Fruit fly (Drosophila melanogaster) whole organism, pupa: ENCODE data around the gene CG1309.

ENCODE experiments used
- CG10348 ChIP-seq: fragments of 200-800 bp; sonication (Bioruptor generic); IDR thresholded peaks from 2 replicates; pipeline ENCODE4 v1.3.6; 2022; ENCODE audit warnings: missing biosample characterization, missing genetic modification characterization
- CG12605 ChIP-seq: fragments of 200-800 bp; sonication (Bioruptor generic); IDR thresholded peaks from 2 replicates; pipeline ENCODE4 v1.3.6; 2022; ENCODE audit warnings: missing biosample characterization, missing genetic modification characterization
- CG13204 ChIP-seq: fragments of 200-800 bp; sonication (Bioruptor generic); optimal IDR thresholded peaks from 2 replicates; lab custom pipeline; 2018; ENCODE audit warnings: missing biosample characterization, mild to moderate bottlenecking, missing genetic modification characterization, moderate library complexity
- CG14655 ChIP-seq: fragments of 200-800 bp; sonication (Bioruptor generic); optimal IDR thresholded peaks from 3 replicates; lab custom pipeline; 2017; ENCODE audit warnings: mild to moderate bottlenecking, missing biosample characterization, missing genetic modification reagents, missing genetic modification characterization
- CG15710 ChIP-seq: fragments of 200-800 bp; sonication (Bioruptor generic); optimal IDR thresholded peaks from 2 replicates; lab custom pipeline; 2018; ENCODE audit warnings: missing biosample characterization, mild to moderate bottlenecking, missing genetic modification characterization, moderate library complexity
- CG17806 ChIP-seq: fragments of 200-800 bp; sonication (Bioruptor generic); optimal IDR thresholded peaks from 2 replicates; lab custom pipeline; 2018; ENCODE audit warnings: missing biosample characterization, mild to moderate bottlenecking, missing genetic modification characterization, moderate library complexity
- CG32121 ChIP-seq: fragments of 200-800 bp; sonication (Bioruptor generic); IDR thresholded peaks from 2 replicates; pipeline ENCODE4 v1.3.6; 2022; ENCODE audit warnings: missing biosample characterization, missing genetic modification characterization
- CG34367 ChIP-seq: fragments of 200-800 bp; sonication (Bioruptor generic); optimal IDR thresholded peaks from 2 replicates; lab custom pipeline; 2018; ENCODE audit warnings: missing biosample characterization, mild to moderate bottlenecking, missing genetic modification characterization
- CG4496 ChIP-seq: fragments of 200-800 bp; sonication (Bioruptor generic); IDR thresholded peaks from 3 replicates; pipeline ENCODE4 v1.3.6; 2022; ENCODE audit warnings: missing biosample characterization, missing genetic modification characterization
- CG8159 ChIP-seq: fragments of 200-800 bp; sonication (Bioruptor generic); optimal IDR thresholded peaks from 3 replicates; lab custom pipeline; 2018; ENCODE audit warnings: missing biosample characterization, mild to moderate bottlenecking, missing genetic modification characterization, moderate library complexity
- CG8301 ChIP-seq: fragments of 200-800 bp; sonication (Bioruptor generic); optimal IDR thresholded peaks from 2 replicates; lab custom pipeline; 2018; ENCODE audit warnings: missing biosample characterization, mild to moderate bottlenecking, missing genetic modification characterization
- CG9948 ChIP-seq: fragments of 200-800 bp; sonication (Bioruptor generic); optimal IDR thresholded peaks from 2 replicates; lab custom pipeline; 2018; ENCODE audit warnings: missing biosample characterization, mild to moderate bottlenecking, missing genetic modification characterization, moderate library complexity
- D1 ChIP-seq: fragments of 200-800 bp; sonication (Bioruptor generic); optimal IDR thresholded peaks from 2 replicates; lab custom pipeline; 2018; ENCODE audit warnings: missing biosample characterization, mild to moderate bottlenecking, missing genetic modification characterization, moderate library complexity
- EcR ChIP-seq: fragments of 200-800 bp; sonication (Bioruptor generic); optimal IDR thresholded peaks from 3 replicates; lab custom pipeline; 2019; ENCODE audit warnings: missing biosample characterization, missing genetic modification characterization, mild to moderate bottlenecking, moderate library complexity, missing genetic modification reagents
- Ets98B ChIP-seq: fragments of 200-800 bp; sonication (Bioruptor generic); IDR thresholded peaks from 2 replicates; pipeline ENCODE4 v1.3.6; 2022; ENCODE audit warnings: missing biosample characterization, missing genetic modification characterization
- Pif1A ChIP-seq: fragments of 200-800 bp; sonication (Bioruptor generic); optimal IDR thresholded peaks from 3 replicates; lab custom pipeline; 2016; ENCODE audit warnings: missing biosample characterization, missing genetic modification characterization
- Pif1B ChIP-seq: fragments of 200-800 bp; sonication (Bioruptor generic); optimal IDR thresholded peaks from 3 replicates; lab custom pipeline; 2016; ENCODE audit warnings: missing biosample characterization, missing genetic modification characterization
- Snoo ChIP-seq: fragments of 200-800 bp; sonication (Bioruptor generic); optimal IDR thresholded peaks from 3 replicates; lab custom pipeline; 2017; ENCODE audit warnings: missing biosample characterization, mild to moderate bottlenecking, missing genetic modification characterization, inconsistent platforms
- fd96Ca ChIP-seq: fragments of 200-800 bp; sonication (Bioruptor generic); IDR thresholded peaks from 3 replicates; pipeline ENCODE4 v1.3.6; 2022; ENCODE audit warnings: missing biosample characterization, missing genetic modification characterization
- gl ChIP-seq: fragments of 200-800 bp; sonication (Bioruptor generic); optimal IDR thresholded peaks from 2 replicates; lab custom pipeline; 2018; ENCODE audit warnings: missing biosample characterization, mild to moderate bottlenecking, missing genetic modification characterization
- rn ChIP-seq: fragments of 200-800 bp; sonication (Bioruptor generic); IDR thresholded peaks from 2 replicates; pipeline ENCODE4 v1.3.6; 2022; ENCODE audit warnings: missing biosample characterization, missing genetic modification characterization

CG1309 gene

DNA sequence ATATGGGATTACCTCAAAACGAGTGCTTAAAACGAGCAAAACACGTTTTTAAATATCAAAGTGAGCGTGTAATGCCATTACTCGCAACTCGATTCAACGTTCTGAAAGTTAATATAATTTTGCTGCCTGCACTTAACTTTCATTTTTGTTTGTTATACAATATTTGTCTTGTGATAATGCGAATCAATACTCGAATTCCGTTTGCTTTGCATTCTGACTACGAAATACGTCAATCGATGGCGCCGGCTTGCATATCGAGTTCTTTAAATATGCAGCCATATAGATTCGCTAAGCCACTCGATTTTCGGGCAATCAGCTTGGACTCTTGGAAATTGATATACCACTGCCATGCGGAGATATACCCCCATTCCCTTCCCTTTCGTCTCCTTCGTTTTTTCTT lies 38.6 kb upstream of the CG1309 start:
- TF ChIP-seq CG9948 (tag; lab: Kevin White, UChicago) (no peak), Ets98B (GFP tag; lab: Robert Waterston, UW) (no peak), CG4496 (GFP tag; lab: Robert Waterston, UW) (no peak), EcR (GFP tag; lab: Kevin White, UChicago) (no peak), CG13204 (GFP tag; lab: Kevin White, UChicago) (no peak), CG10348 (GFP tag; lab: Robert Waterston, UW) (no peak), CG15710 (tag; lab: Kevin White, UChicago) (no peak), Pif1B (GFP tag; lab: Kevin White, UChicago) (no peak), Snoo (tag; lab: Kevin White, UChicago) (no peak), CG14655 (GFP tag; lab: Kevin White, UChicago) (no peak), fd96Ca (GFP tag; lab: Robert Waterston, UW) (no peak)

DNA sequence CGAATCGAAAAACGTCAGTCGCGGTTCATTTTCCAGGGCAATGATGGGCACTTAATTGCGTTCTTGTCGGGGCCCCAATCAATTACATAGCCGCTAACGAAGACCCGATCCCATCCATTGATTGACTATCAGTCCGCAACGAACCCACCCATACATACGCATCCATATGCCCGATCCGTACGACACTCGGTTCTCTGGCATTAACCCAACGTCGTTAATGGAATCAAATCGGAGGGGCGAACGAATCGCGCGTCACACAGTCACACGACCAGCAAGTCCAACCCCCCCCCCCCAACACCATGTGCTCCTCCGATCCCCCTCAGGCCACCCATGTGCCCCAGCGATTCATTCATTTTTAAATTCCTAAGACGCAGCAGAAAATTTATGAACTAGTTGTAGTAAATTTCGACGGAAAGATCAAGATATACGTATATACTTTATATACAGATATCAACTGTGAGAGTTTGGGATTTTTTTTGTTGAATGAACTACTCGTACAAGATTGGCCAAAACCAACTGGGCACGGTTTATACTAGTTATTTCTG lies 37.9 kb upstream of the CG1309 start:
- TF ChIP-seq CG4496 (GFP tag; lab: Robert Waterston, UW) (peak; percentile 37; the same call in 1 of the 3 replicates), CG32121 (GFP tag; lab: Robert Waterston, UW) (peak; percentile 55; the same call in 1 of the 2 replicates), CG8159 (peak; percentile 16), Snoo (tag; lab: Kevin White, UChicago) (no peak), D1 (no peak), CG13204 (GFP tag; lab: Kevin White, UChicago) (peak; percentile 46), EcR (GFP tag; lab: Kevin White, UChicago) (peak; percentile 74), Ets98B (GFP tag; lab: Robert Waterston, UW) (peak; percentile 64)

DNA sequence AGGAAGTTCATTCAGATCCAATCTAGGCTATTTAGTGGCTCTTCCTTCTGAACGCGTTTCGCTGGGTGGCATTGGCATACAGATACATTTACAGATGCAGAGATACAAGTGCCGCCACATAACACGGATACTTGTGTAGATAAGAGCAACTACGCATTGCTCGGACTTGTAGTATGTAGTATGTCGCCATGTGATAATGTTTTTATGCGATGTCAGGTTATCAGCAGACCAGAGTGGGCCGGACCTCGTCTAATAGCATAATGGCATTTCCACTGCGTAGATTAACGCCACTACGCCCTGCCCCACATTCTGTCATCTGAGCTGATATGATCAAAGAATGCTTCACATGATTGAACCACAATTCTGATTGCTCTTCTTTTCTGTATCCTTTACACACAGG lies 37.4 kb upstream of the CG1309 start:
- TF ChIP-seq fd96Ca (GFP tag; lab: Robert Waterston, UW) (no peak), Snoo (tag; lab: Kevin White, UChicago) (no peak), gl (tag; lab: Kevin White, UChicago) (no peak), CG13204 (GFP tag; lab: Kevin White, UChicago) (no peak), CG8301 (no peak)

DNA sequence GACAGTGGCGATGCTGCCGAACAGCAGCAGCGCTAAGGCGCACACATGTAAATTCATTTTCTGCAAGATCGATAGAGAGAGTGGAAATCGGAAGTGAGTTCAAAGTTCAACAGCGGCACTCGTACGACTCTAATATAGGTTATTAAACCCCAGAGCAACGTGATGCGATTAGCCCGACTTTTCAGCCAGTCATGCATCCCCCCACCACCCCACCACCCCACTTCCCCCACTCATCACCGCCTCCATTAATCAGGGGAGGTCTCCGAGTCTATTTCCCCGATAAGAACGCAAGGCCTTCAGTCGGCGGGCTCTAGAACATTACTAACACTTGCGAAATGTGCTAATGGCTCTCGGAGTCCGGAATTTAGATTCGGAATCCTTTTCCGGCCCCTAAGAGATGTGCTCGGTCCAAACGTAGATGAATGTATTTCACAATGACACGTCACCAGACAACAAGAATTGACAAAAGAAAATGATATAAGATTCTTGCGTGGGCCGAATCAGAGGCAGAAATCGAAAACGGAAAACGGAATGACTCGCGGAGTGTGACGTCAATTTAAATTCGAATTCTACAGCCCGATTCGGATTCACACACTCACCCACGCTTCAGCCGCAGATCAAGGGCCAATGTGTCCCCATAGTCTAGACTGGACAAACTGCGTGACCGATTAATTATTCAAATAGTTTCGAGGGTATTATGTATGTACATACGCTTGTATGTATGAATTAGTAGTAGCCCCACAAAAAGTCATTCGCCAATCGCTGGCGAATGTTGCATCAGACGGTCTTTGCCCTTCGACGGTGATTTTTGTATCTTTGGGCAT lies 33.4 kb upstream of the CG1309 start:
- no peak for TF ChIP-seq D1
- TF ChIP-seq Ets98B (GFP tag; lab: Robert Waterston, UW), result peak; percentile 30; the same call in 1 of the 2 replicates
- 0 out of 3 replicates have a peak, but pooled peaks have one; percentile 36 for TF ChIP-seq fd96Ca (GFP tag; lab: Robert Waterston, UW)
- TF ChIP-seq Pif1A (GFP tag; lab: Kevin White, UChicago), result no peak
- TF ChIP-seq rn (GFP tag; lab: Robert Waterston, UW), result no peak
- no peak for TF ChIP-seq Pif1B (GFP tag; lab: Kevin White, UChicago)
- peak; percentile 20 for TF ChIP-seq CG14655 (GFP tag; lab: Kevin White, UChicago)
- TF ChIP-seq CG15710 (tag; lab: Kevin White, UChicago), result no peak
- no peak for TF ChIP-seq CG32121 (GFP tag; lab: Robert Waterston, UW)
- TF ChIP-seq CG4496 (GFP tag; lab: Robert Waterston, UW), result no peak
- no peak for TF ChIP-seq CG8159
- TF ChIP-seq CG8301, result peak; percentile 18
- TF ChIP-seq EcR (GFP tag; lab: Kevin White, UChicago), result peak; percentile 40
- peak; percentile 8 for TF ChIP-seq gl (tag; lab: Kevin White, UChicago)
- TF ChIP-seq CG9948 (tag; lab: Kevin White, UChicago), result no peak

DNA sequence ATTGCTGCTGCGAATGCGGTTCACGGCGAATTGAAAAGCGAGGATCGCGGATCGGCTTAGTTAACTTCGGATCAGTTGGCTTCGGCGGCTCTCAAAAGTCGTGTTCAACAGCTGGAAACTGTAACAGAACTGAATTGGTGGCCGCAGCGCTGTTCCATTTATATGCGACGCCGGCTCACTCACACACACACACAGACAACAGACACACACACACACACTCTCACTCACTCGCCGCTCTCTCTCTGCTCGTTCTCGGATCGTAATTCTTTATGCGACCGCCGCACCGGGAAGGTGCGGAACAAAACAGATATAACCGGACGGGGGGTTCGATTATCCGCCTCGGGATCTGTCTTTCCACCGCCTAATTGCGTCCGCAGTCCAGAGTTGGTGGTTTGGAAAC lies 32.1 kb upstream of the CG1309 start, which contains the start of gene CG46460:
Gene CG46460 (minus strand): TSS at position 139 of the 400 bp plus-strand sequence.
- TF ChIP-seq CG12605 (peak; percentile 43; the same call in 1 of the 2 replicates), CG8159 (peak; percentile 42), CG17806 (no peak), CG34367 (tag; lab: Kevin White, UChicago) (no peak), fd96Ca (GFP tag; lab: Robert Waterston, UW) (no peak; the same call in 2 of the 3 replicates), Ets98B (GFP tag; lab: Robert Waterston, UW) (peak; percentile 49; the same call in 1 of the 2 replicates), Pif1A (GFP tag; lab: Kevin White, UChicago) (no peak), CG8301 (no peak), D1 (no peak), CG15710 (tag; lab: Kevin White, UChicago) (peak; percentile 31), rn (GFP tag; lab: Robert Waterston, UW) (no peak), gl (tag; lab: Kevin White, UChicago) (no peak), CG13204 (GFP tag; lab: Kevin White, UChicago) (peak; percentile 64), CG4496 (GFP tag; lab: Robert Waterston, UW) (peak; percentile 42; the same call in 1 of the 3 replicates), CG10348 (GFP tag; lab: Robert Waterston, UW) (no peak), CG32121 (GFP tag; lab: Robert Waterston, UW) (peak; percentile 31; the same call in 1 of the 2 replicates), Snoo (tag; lab: Kevin White, UChicago) (no peak), CG14655 (GFP tag; lab: Kevin White, UChicago) (peak; percentile 8), Pif1B (GFP tag; lab: Kevin White, UChicago) (no peak), EcR (GFP tag; lab: Kevin White, UChicago) (peak; percentile 67), CG9948 (tag; lab: Kevin White, UChicago) (no peak)
